ENCODE assay signal across 1 worm cellular context in genomic region chrX:1522068-1522467, ce11.
TF ChIP-seq lines count a peak whose summit lies in the region.

No protein-coding gene starts in this region.

TF ChIP-seq in whole organism, L1 larva, 84 proteins besides CTCF, POLR2A, EP300 and RAD21 (continued from another document):
- no peak for TF ChIP-seq elt-2 (tag; optimal IDR thresholded peaks at IDR 0.05; lab: Kevin White, UChicago)
- peak in 1 of 2 experiments; percentile 8 for TF ChIP-seq lin-35 (GFP tag; optimal IDR thresholded peaks at IDR 0.05; lab: Kevin White, UChicago)
- TF ChIP-seq snpc-4 (tag; optimal IDR thresholded peaks at IDR 0.05; lab: Kevin White, UChicago), result no peak
- no peak for TF ChIP-seq ama-1 (optimal IDR thresholded peaks at IDR 0.05; lab: Kevin White, UChicago)
- TF ChIP-seq skn-1 (tag; optimal IDR thresholded peaks at IDR 0.05; lab: Kevin White, UChicago), result peak; percentile 10
- TF ChIP-seq grh-1 (GFP tag; IDR thresholded peaks at IDR 0.05; lab: Robert Waterston, UW), result no peak
- no peak for TF ChIP-seq egl-13 (tag; optimal IDR thresholded peaks at IDR 0.05; lab: Kevin White, UChicago)
- TF ChIP-seq pax-3 (tag; optimal IDR thresholded peaks at IDR 0.05; lab: Kevin White, UChicago), result no peak
- peak in 1 of 2 experiments; percentile 12 for TF ChIP-seq mdl-1 (tag; optimal IDR thresholded peaks at IDR 0.05; lab: Kevin White, UChicago)
- no peak for TF ChIP-seq Y116A8C.19 (tag; optimal IDR thresholded peaks at IDR 0.05; lab: Kevin White, UChicago; ENCODE audit: borderline replicate concordance)
- no peak for TF ChIP-seq C04F5.9 (tag; optimal IDR thresholded peaks at IDR 0.05; lab: Kevin White, UChicago)
- TF ChIP-seq ceh-63 (GFP tag; optimal IDR thresholded peaks at IDR 0.05; lab: Kevin White, UChicago), result no peak
- peak; percentile 59 for TF ChIP-seq nhr-71 (tag; optimal IDR thresholded peaks at IDR 0.05; lab: Kevin White, UChicago)
- TF ChIP-seq lin-14 (GFP tag; optimal IDR thresholded peaks at IDR 0.05; lab: Kevin White, UChicago), result peak; percentile 82
- TF ChIP-seq nhr-77 (tag; optimal IDR thresholded peaks at IDR 0.05; lab: Kevin White, UChicago), result no peak
- TF ChIP-seq alr-1 (tag; optimal IDR thresholded peaks at IDR 0.05; lab: Kevin White, UChicago; ENCODE audit: borderline replicate concordance), result no peak
- TF ChIP-seq nhr-28 (tag; optimal IDR thresholded peaks at IDR 0.05; lab: Kevin White, UChicago), result no peak
- TF ChIP-seq hpl-2 (GFP tag; optimal IDR thresholded peaks at IDR 0.05; lab: Kevin White, UChicago), result no peak
- TF ChIP-seq efl-3 (GFP tag; optimal IDR thresholded peaks at IDR 0.05; lab: Kevin White, UChicago), result no peak
- TF ChIP-seq zag-1 (tag; optimal IDR thresholded peaks at IDR 0.05; lab: Kevin White, UChicago), result no peak
- no peak for TF ChIP-seq ztf-11 (tag; optimal IDR thresholded peaks at IDR 0.05; lab: Kevin White, UChicago)
- no peak for TF ChIP-seq unc-130 (tag; optimal IDR thresholded peaks at IDR 0.05; lab: Kevin White, UChicago)
- no peak for TF ChIP-seq nhr-237 (tag; optimal IDR thresholded peaks at IDR 0.05; lab: Kevin White, UChicago)
